Fruit fly (Drosophila melanogaster) whole organism: Measurements from ENCODE around the gene wake.

Experiments used
- Dll ChIP-seq: fragments of >200 bp; optimal IDR thresholded peaks from 2 replicates; lab custom pipeline; 2017
- EcR ChIP-seq, 2 experiments: fragments of >200 bp; optimal IDR thresholded peaks; 2 replicates each; lab custom pipeline; 2017; ENCODE audit warnings: missing biosample characterization in 2 of 2, missing genetic modification characterization in 2 of 2, missing genetic modification reagents in 2 of 2
- psq ChIP-seq: fragments of >200 bp; optimal IDR thresholded peaks from 2 replicates; lab custom pipeline; 2017
- usp ChIP-seq: fragments of >200 bp; optimal IDR thresholded peaks from 2 replicates; lab custom pipeline; 2017; ENCODE audit warnings: missing biosample characterization, missing genetic modification characterization, mixed read lengths

- TF ChIP-seq EcR (GFP tag; optimal IDR thresholded peaks at IDR 0.05; lab: Kevin White, UChicago) (no peak), psq (lab: Kevin White, UChicago) (no peak), usp (GFP tag; lab: Kevin White, UChicago) (no peak), Dll (lab: Kevin White, UChicago) (no peak)
Observed at dm6 chr3R:22668622-22669021, 29.0 kb downstream of the wake start.
